Worm (Caenorhabditis elegans) whole organism, L4/young adult: Measurements from ENCODE around the gene nlp-19.

Experiments
- W03F9.2 ChIP-seq: fragments of 150-350 bp; optimal IDR thresholded peaks from 2 replicates; lab custom pipeline; 2014; ENCODE audit warnings: missing biosample characterization, missing genetic modification characterization
- dao-5 ChIP-seq: sonication (generic microtip); optimal IDR thresholded peaks from 2 replicates; lab custom pipeline; 2016; ENCODE audit warnings: missing genotype, missing genetic modification characterization, moderate library complexity, missing compliant biosample characterization

- no peak for TF ChIP-seq dao-5 (tag; lab: Kevin White, UChicago)
- TF ChIP-seq W03F9.2 (tag; lab: Kevin White, UChicago) = no peak
Observed at ce11 chrX:10909661-10910060, 48.9 kb upstream of the nlp-19 start.
